Fruit fly (Drosophila melanogaster): ENCODE results near the gene CG32305.

CG32305 gene

DNA sequence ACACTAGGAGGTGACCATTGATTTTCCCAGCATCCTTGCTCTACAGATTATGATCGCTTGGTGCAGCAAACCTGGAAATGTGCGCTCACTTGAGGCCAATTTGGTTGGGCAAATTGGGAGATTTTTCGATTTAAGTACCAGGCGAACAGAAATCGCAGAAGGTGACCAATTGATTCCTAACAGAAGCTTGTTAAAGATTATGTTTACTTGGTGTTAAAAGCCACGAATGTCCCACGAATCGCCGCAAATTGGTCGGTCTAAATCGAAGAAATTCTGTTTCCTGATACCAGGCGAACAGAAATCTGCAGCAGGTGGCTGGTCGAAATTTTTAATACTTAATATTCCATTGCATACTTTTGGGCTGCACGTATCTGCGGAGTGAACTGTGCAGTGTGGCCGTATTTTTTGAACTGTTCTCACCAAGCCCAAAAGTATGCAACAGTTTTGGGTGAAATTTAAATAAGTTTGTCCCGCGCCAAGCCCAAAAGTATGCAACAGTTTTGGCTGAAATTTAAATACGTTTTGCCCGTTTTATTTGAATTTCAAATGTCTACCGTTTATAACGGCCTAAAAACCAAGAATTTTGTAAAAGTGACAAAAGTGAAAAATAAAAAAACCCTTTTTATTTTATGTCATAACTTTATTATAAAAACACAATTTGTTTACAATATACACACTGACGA, 4.4 kb upstream of the CG32305 start, which contains the start of gene CG32301:
CG32301 (plus strand) TSS at position 633 of the 683 bp plus-strand sequence.
- TF ChIP-seq kay (GFP tag; ENCODE audit: borderline replicate concordance): no peak
- no peak for TF ChIP-seq CG12768 (GFP tag; optimal IDR thresholded peaks at IDR 0.05)
- no peak for TF ChIP-seq CG11617 (GFP tag; optimal IDR thresholded peaks at IDR 0.05)
- no peak for TF ChIP-seq CG5204 (GFP tag; optimal IDR thresholded peaks at IDR 0.05)
- TF ChIP-seq Mnt (GFP tag; optimal IDR thresholded peaks at IDR 0.05): no peak
- TF ChIP-seq bab1 (GFP tag; optimal IDR thresholded peaks at IDR 0.05): peak; percentile 71

DNA sequence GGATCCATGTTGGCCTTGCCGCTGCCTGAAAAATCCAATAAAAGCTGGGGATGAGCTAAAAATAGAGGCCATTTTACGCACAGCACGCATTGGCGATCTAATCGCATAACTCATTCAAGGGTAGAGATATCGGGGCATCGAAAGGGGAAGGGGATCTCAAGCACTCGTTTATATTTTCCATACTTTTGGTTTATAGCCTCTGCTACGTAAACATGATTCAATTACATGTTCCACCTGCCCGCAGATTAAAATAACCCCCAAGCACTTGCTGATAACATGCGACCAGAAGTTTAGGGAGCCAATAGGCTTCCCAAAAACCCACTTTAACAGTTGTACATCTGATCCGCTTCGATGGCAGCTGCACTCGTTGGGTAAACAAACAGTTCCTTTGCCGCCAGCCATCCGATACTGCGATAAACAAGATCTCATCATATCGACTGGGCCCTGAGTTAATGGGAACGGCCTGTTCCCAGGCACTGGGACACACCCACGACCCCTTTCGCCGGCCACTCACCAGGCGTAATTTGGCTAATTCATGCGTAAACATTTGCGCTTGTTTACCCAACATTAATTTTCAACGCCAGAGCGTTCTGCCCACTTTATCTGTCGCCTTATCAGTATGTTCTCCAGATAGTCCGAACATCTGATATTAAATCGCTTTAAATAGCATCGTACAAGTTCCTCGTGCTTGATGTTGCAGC, 5.7 kb downstream of the CG32305 start:
- TF ChIP-seq cic (GFP tag; optimal IDR thresholded peaks at IDR 0.05): no peak
- TF ChIP-seq cnc (optimal IDR thresholded peaks at IDR 0.05): no peak
- TF ChIP-seq CG5204 (GFP tag; optimal IDR thresholded peaks at IDR 0.05): no peak
- no peak for TF ChIP-seq toe (GFP tag; optimal IDR thresholded peaks at IDR 0.05)
- TF ChIP-seq CG11617 (GFP tag; optimal IDR thresholded peaks at IDR 0.05): no peak
- TF ChIP-seq Clk (GFP tag; optimal IDR thresholded peaks at IDR 0.05): no peak
- no peak for TF ChIP-seq CG7045 (GFP tag; optimal IDR thresholded peaks at IDR 0.05)
- no peak for TF ChIP-seq pad (GFP tag; optimal IDR thresholded peaks at IDR 0.05)
- TF ChIP-seq kay (GFP tag; ENCODE audit: borderline replicate concordance): no peak
- no peak for TF ChIP-seq Mnt (GFP tag; optimal IDR thresholded peaks at IDR 0.05)
- TF ChIP-seq CG1620 (GFP tag; optimal IDR thresholded peaks at IDR 0.05): no peak
- no peak for TF ChIP-seq CG14711 (tag; optimal IDR thresholded peaks at IDR 0.05)
- no peak for TF ChIP-seq CG7101 (tag; optimal IDR thresholded peaks at IDR 0.05)
- no peak for TF ChIP-seq Hr96 (GFP tag; optimal IDR thresholded peaks at IDR 0.05)
- TF ChIP-seq Crg-1 (GFP tag; optimal IDR thresholded peaks at IDR 0.05): no peak
- TF ChIP-seq CG33017 (tag; optimal IDR thresholded peaks at IDR 0.05): no peak
- no peak for TF ChIP-seq CG12768 (GFP tag; optimal IDR thresholded peaks at IDR 0.05)
- TF ChIP-seq tj (GFP tag; optimal IDR thresholded peaks at IDR 0.05): no peak
- no peak for TF ChIP-seq bab1 (GFP tag; optimal IDR thresholded peaks at IDR 0.05)

DNA sequence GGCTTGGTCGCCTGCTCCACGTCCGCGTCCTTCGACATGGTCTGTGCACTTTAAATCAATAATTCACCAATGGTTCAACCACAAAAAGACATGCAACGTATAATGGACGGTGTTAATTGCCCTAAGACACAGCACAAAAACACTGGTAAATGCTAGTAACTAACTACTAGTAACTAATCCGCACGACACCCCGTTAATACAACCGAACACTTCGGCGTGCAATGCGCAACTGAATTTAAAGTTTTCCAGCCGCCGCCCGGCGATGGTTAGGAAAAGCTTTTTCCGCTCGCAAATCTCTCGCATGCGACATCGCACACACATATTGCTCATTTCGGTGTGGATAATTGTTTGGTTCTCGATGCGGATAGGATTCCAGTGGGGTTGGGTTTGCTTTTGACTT, 7.3 kb downstream of the CG32305 start:
- TF ChIP-seq CG33017 (tag; optimal IDR thresholded peaks at IDR 0.05) (peak; percentile 37), bab1 (GFP tag; optimal IDR thresholded peaks at IDR 0.05) (peak; percentile 15), toe (GFP tag; optimal IDR thresholded peaks at IDR 0.05) (no peak), cic (GFP tag; optimal IDR thresholded peaks at IDR 0.05) (peak; percentile 12), CG12768 (GFP tag; optimal IDR thresholded peaks at IDR 0.05) (peak; percentile 25), CG1620 (GFP tag; optimal IDR thresholded peaks at IDR 0.05) (no peak)

DNA sequence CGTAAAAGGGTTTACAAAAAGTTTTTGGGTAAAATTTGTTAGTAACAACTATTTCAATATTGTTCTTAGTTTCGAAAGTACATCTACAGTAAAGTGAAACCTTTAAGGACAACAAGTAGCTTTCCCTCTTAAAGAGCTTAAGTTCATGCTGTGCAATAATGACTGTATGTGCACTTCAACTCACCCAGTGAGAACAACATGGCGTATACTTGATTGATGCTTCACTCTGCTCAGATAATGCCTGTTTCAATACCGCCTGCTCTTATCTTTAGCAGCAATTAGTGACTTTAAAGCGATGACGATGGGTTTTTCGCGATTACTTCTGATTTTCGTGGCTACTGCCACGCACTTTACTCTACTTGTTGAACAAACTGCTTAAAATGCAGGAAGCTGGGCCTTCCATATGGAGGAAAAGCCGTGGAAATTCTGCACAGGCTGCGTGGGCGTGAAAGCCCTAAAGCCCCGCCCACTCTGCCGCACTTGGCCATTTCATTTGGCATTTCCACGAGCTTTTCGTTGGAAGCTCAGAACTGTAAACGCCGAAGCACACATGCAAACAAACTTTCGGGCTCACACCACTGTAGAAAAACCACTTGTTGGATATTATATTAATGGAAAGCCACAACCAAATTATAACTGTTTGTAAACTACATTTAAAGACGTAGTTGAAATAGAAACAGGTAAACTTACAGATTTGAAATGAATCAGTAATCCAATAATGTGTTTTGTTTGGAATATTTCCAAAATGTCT, 8.2 kb downstream of the CG32305 start:
- TF ChIP-seq tj (GFP tag; optimal IDR thresholded peaks at IDR 0.05): no peak
- TF ChIP-seq CG7101 (tag; optimal IDR thresholded peaks at IDR 0.05): no peak
- TF ChIP-seq cnc (optimal IDR thresholded peaks at IDR 0.05): peak in 1 of 2 experiments; percentile 47
- no peak for TF ChIP-seq CG14711 (tag; optimal IDR thresholded peaks at IDR 0.05)

DNA sequence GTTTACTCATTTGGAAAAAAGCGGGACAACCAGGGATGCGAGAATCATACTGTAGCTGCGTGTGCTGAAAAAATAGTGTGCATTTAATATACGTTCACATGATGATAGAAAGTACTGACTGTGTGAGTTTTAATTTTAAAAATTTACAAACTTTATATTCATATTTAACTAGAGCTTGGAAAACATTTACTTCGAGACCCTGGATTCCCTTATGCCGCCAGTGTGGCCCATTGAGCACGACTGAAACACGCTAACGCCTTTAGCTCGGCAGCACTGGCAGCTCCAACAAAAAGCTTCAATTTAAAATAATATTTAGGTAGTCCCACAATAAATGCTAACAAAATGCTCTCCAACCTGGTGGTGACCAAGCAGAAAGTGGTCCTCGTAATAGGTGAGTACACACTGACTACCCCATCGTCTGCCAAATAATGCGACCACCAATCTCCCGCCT, 9.0 kb downstream of the CG32305 start, which contains the start of the genes CG1275 and Elp5:
CG1275 (minus strand) TSS at position 12 of the 451 bp plus-strand sequence.
Elp5 (plus strand) TSS at position 45 of the 451 bp plus-strand sequence.
- TF ChIP-seq cic (GFP tag; optimal IDR thresholded peaks at IDR 0.05) (peak; percentile 90), CG11617 (GFP tag; optimal IDR thresholded peaks at IDR 0.05) (peak; percentile 97), cnc (optimal IDR thresholded peaks at IDR 0.05) (no peak), CG12768 (GFP tag; optimal IDR thresholded peaks at IDR 0.05) (peak; percentile 95), CG14711 (tag; optimal IDR thresholded peaks at IDR 0.05) (peak; percentile 93), pad (GFP tag; optimal IDR thresholded peaks at IDR 0.05) (peak; percentile 87), CG5204 (GFP tag; optimal IDR thresholded peaks at IDR 0.05) (peak; percentile 97), Crg-1 (GFP tag; optimal IDR thresholded peaks at IDR 0.05) (peak; percentile 98), CG7101 (tag; optimal IDR thresholded peaks at IDR 0.05) (peak; percentile 99), CG33017 (tag; optimal IDR thresholded peaks at IDR 0.05) (peak; percentile 98), kay (GFP tag; ENCODE audit: borderline replicate concordance) (no peak), bab1 (GFP tag; optimal IDR thresholded peaks at IDR 0.05) (peak; percentile 100), Clk (GFP tag; optimal IDR thresholded peaks at IDR 0.05) (peak; percentile 94), ovo (GFP tag; optimal IDR thresholded peaks at IDR 0.05) (peak; percentile 97), toe (GFP tag; optimal IDR thresholded peaks at IDR 0.05) (peak; percentile 98), Mnt (GFP tag; optimal IDR thresholded peaks at IDR 0.05) (peak; percentile 93), tj (GFP tag; optimal IDR thresholded peaks at IDR 0.05) (peak; percentile 93), CG1620 (GFP tag; optimal IDR thresholded peaks at IDR 0.05) (peak; percentile 99), Hr96 (GFP tag; optimal IDR thresholded peaks at IDR 0.05) (peak; percentile 94), CG7045 (GFP tag; optimal IDR thresholded peaks at IDR 0.05) (peak; percentile 96)

DNA sequence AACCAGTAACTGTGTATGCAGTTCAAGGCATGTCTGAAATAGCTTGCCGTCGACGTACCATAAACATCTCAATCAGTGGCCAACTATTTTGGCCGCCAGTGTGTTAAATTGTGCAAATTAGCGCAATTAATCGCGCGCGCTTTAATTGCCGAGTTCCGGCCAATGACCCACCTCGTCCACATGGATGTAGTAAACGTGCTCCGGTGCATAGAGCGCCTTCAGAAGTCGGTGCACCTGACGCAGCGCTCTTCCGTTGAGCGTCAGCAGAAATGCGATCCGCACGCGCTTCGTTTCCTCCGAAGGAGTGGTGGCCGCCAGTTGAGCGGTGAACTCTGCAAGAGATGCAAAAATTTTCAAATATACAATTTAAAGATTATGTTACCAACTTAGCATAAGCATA, 12.8 kb downstream of the CG32305 start:
- no peak for TF ChIP-seq pad (GFP tag; optimal IDR thresholded peaks at IDR 0.05)
- TF ChIP-seq ovo (GFP tag; optimal IDR thresholded peaks at IDR 0.05): no peak
- no peak for TF ChIP-seq CG1620 (GFP tag; optimal IDR thresholded peaks at IDR 0.05)
- no peak for TF ChIP-seq CG11617 (GFP tag; optimal IDR thresholded peaks at IDR 0.05)
- TF ChIP-seq CG14711 (tag; optimal IDR thresholded peaks at IDR 0.05): no peak
- no peak for TF ChIP-seq cic (GFP tag; optimal IDR thresholded peaks at IDR 0.05)
- TF ChIP-seq CG7045 (GFP tag; optimal IDR thresholded peaks at IDR 0.05): no peak
- no peak for TF ChIP-seq kay (GFP tag; ENCODE audit: borderline replicate concordance)
- peak; percentile 99 for TF ChIP-seq tj (GFP tag; optimal IDR thresholded peaks at IDR 0.05)
- no peak for TF ChIP-seq CG5204 (GFP tag; optimal IDR thresholded peaks at IDR 0.05)
- TF ChIP-seq Hr96 (GFP tag; optimal IDR thresholded peaks at IDR 0.05): no peak
- TF ChIP-seq CG12768 (GFP tag; optimal IDR thresholded peaks at IDR 0.05): no peak
- TF ChIP-seq Mnt (GFP tag; optimal IDR thresholded peaks at IDR 0.05): peak; percentile 36
- no peak for TF ChIP-seq cnc (optimal IDR thresholded peaks at IDR 0.05)
- TF ChIP-seq CG7101 (tag; optimal IDR thresholded peaks at IDR 0.05): no peak
- TF ChIP-seq toe (GFP tag; optimal IDR thresholded peaks at IDR 0.05): no peak
- no peak for TF ChIP-seq Crg-1 (GFP tag; optimal IDR thresholded peaks at IDR 0.05)
- TF ChIP-seq Clk (GFP tag; optimal IDR thresholded peaks at IDR 0.05): no peak
- TF ChIP-seq bab1 (GFP tag; optimal IDR thresholded peaks at IDR 0.05): peak; percentile 53
